ENCODE assay signal across 1 fruit fly cellular context in genomic region chr3L:15199216-15200090, dm6.
A peak's percentile ranks its signal among the peaks of the same experiment; 100 is the strongest.
TF ChIP-seq lines count a peak whose summit lies in the region.

No protein-coding gene starts in this region.

TF ChIP-seq in whole organism, embryonic, 481 proteins besides CTCF, POLR2A, EP300 and RAD21 (continued from another document and continues in another):
- TF ChIP-seq CG8089 (GFP tag; optimal IDR thresholded peaks at IDR 0.05; lab: Kevin White, UChicago) (no peak), E2f2 (GFP tag; IDR thresholded peaks at IDR 0.05; lab: Robert Waterston, UW) (no peak), CG17568 (GFP tag; optimal IDR thresholded peaks at IDR 0.05; lab: Kevin White, UChicago) (no peak), pan (optimal IDR thresholded peaks at IDR 0.05; lab: Kevin White, UChicago) (no peak), pan (GFP tag; optimal IDR thresholded peaks at IDR 0.05 in 1 of 2, IDR thresholded peaks at IDR 0.05 in 1 of 2) (peak in 1 of 2 experiments; percentile 8), Med (GFP tag; lab: Kevin White, UChicago) (no peak), pfk (GFP tag; optimal IDR thresholded peaks at IDR 0.05; lab: Kevin White, UChicago) (no peak), h (optimal IDR thresholded peaks at IDR 0.05; lab: Kevin White, UChicago) (no peak), klu (GFP tag; IDR thresholded peaks at IDR 0.05; lab: Robert Waterston, UW) (no peak), grau (tag; optimal IDR thresholded peaks at IDR 0.05; lab: Kevin White, UChicago) (peak; percentile 22), Asciz (GFP tag; optimal IDR thresholded peaks at IDR 0.05; lab: Kevin White, UChicago) (peak; percentile 11), CG4730 (GFP tag; IDR thresholded peaks at IDR 0.05; lab: Robert Waterston, UW) (peak; percentile 30; the same call in 1 of the 2 replicates), CG1233 (GFP tag; optimal IDR thresholded peaks at IDR 0.05; lab: Kevin White, UChicago) (no peak), CG10959 (GFP tag; IDR thresholded peaks at IDR 0.05; lab: Robert Waterston, UW) (0 out of 2 replicates have a peak, but pooled peaks have one; percentile 46), CG10979 (tag; optimal IDR thresholded peaks at IDR 0.05; lab: Kevin White, UChicago) (peak; percentile 71), CG7745 (tag; optimal IDR thresholded peaks at IDR 0.05; lab: Kevin White, UChicago) (no peak), Sox100B (GFP tag; optimal IDR thresholded peaks at IDR 0.05; lab: Kevin White, UChicago) (no peak), dimm (GFP tag; IDR thresholded peaks at IDR 0.05; lab: Robert Waterston, UW) (no peak), E2f1 (GFP tag; IDR thresholded peaks at IDR 0.05; lab: Robert Waterston, UW) (0 out of 2 replicates have a peak, but pooled peaks have one; percentile 23), CG10267 (tag; optimal IDR thresholded peaks at IDR 0.05; lab: Kevin White, UChicago) (peak; percentile 49), Xrp1 (GFP tag; IDR thresholded peaks at IDR 0.05; lab: Robert Waterston, UW) (peak; percentile 77), CG12236 (GFP tag; optimal IDR thresholded peaks at IDR 0.05; lab: Kevin White, UChicago) (peak; percentile 10), CG11398 (GFP tag; optimal IDR thresholded peaks at IDR 0.05; lab: Kevin White, UChicago) (no peak), CG5245 (GFP tag; optimal IDR thresholded peaks at IDR 0.05; lab: Kevin White, UChicago) (peak; percentile 20), psq (GFP tag; optimal IDR thresholded peaks at IDR 0.05; lab: Kevin White, UChicago) (no peak), ttk (GFP tag; IDR thresholded peaks at IDR 0.05; lab: Robert Waterston, UW) (no peak), Mrtf (GFP tag; IDR thresholded peaks at IDR 0.05; lab: Robert Waterston, UW) (no peak), CG8388 (GFP tag; optimal IDR thresholded peaks at IDR 0.05; lab: Kevin White, UChicago) (peak; percentile 30), disco-r (GFP tag; optimal IDR thresholded peaks at IDR 0.05; lab: Kevin White, UChicago) (no peak), CG16815 (GFP tag; optimal IDR thresholded peaks at IDR 0.05; lab: Kevin White, UChicago) (peak; percentile 53), CG12071 (GFP tag; optimal IDR thresholded peaks at IDR 0.05; lab: Kevin White, UChicago) (no peak), Gug (GFP tag; IDR thresholded peaks at IDR 0.05; lab: Robert Waterston, UW) (0 out of 4 replicates have a peak, but pooled peaks have one; percentile 3), dmrt99B (tag; optimal IDR thresholded peaks at IDR 0.05; lab: Kevin White, UChicago) (peak; percentile 25), ap (GFP tag; IDR thresholded peaks at IDR 0.05; lab: Robert Waterston, UW) (no peak), CG1603 (tag; optimal IDR thresholded peaks at IDR 0.05; lab: Kevin White, UChicago) (peak; percentile 67), Meics (GFP tag; optimal IDR thresholded peaks at IDR 0.05; lab: Kevin White, UChicago) (no peak), chm (GFP tag; IDR thresholded peaks at IDR 0.05; lab: Robert Waterston, UW) (no peak), CG17359 (tag; optimal IDR thresholded peaks at IDR 0.05; lab: Kevin White, UChicago) (peak; percentile 37), gsb-n (tag; optimal IDR thresholded peaks at IDR 0.05; lab: Kevin White, UChicago) (peak; percentile 42), HHEX (GFP tag; optimal IDR thresholded peaks at IDR 0.05; lab: Kevin White, UChicago) (no peak), ewg (GFP tag; optimal IDR thresholded peaks at IDR 0.05; lab: Kevin White, UChicago) (peak; percentile 2), CG11560 (tag; IDR thresholded peaks at IDR 0.05; lab: Robert Waterston, UW) (no peak), NC2α (GFP tag; optimal IDR thresholded peaks at IDR 0.05; lab: Kevin White, UChicago) (no peak), lbe (GFP tag; optimal IDR thresholded peaks at IDR 0.05; lab: Kevin White, UChicago) (no peak), Blimp-1 (GFP tag; optimal IDR thresholded peaks at IDR 0.05; lab: Kevin White, UChicago) (peak; percentile 52), sc (optimal IDR thresholded peaks at IDR 0.05; lab: Kevin White, UChicago) (no peak), sc (GFP tag; optimal IDR thresholded peaks at IDR 0.05; lab: Kevin White, UChicago) (peak; percentile 19), CG17328 (GFP tag; IDR thresholded peaks at IDR 0.05; lab: Robert Waterston, UW) (peak; percentile 59; the same call in 1 of the 2 replicates), CG15269 (tag; optimal IDR thresholded peaks at IDR 0.05; lab: Kevin White, UChicago) (no peak), CG2712 (tag; optimal IDR thresholded peaks at IDR 0.05; lab: Kevin White, UChicago) (peak; percentile 81), CG17361 (GFP tag; IDR thresholded peaks at IDR 0.05; lab: Robert Waterston, UW) (peak; percentile 52; the same call in 1 of the 3 replicates), CG12391 (tag; optimal IDR thresholded peaks at IDR 0.05; lab: Kevin White, UChicago) (peak; percentile 54), lola (GFP tag; optimal IDR thresholded peaks at IDR 0.05; lab: Kevin White, UChicago) (peak in 1 of 3 experiments; percentile 67), sens-2 (GFP tag; IDR thresholded peaks at IDR 0.05; lab: Robert Waterston, UW) (no peak), CG7987 (GFP tag; optimal IDR thresholded peaks at IDR 0.05; lab: Kevin White, UChicago) (no peak), CG18262 (tag; optimal IDR thresholded peaks at IDR 0.05; lab: Kevin White, UChicago) (peak; percentile 76), cas (GFP tag; IDR thresholded peaks at IDR 0.05; lab: Robert Waterston, UW) (no peak), Six4 (GFP tag; optimal IDR thresholded peaks at IDR 0.05; lab: Kevin White, UChicago) (no peak), phol (tag; optimal IDR thresholded peaks at IDR 0.05; lab: Kevin White, UChicago) (peak; percentile 61), grn (GFP tag; optimal IDR thresholded peaks at IDR 0.05; lab: Kevin White, UChicago) (peak; percentile 71), prd (optimal IDR thresholded peaks at IDR 0.05; lab: Kevin White, UChicago) (no peak), prd (GFP tag; IDR thresholded peaks at IDR 0.05; lab: Robert Waterston, UW) (peak; percentile 57; the same call in 2 of the 3 replicates), CG11723 (GFP tag; optimal IDR thresholded peaks at IDR 0.05; lab: Kevin White, UChicago) (no peak), CG2202 (tag; optimal IDR thresholded peaks at IDR 0.05; lab: Kevin White, UChicago) (peak; percentile 29), sens (GFP tag; lab: Kevin White, UChicago) (peak; percentile 93), pum (GFP tag; optimal IDR thresholded peaks at IDR 0.05; lab: Kevin White, UChicago) (peak; percentile 6), Poxn (GFP tag; IDR thresholded peaks at IDR 0.05; lab: Robert Waterston, UW) (no peak), vnd (GFP tag; IDR thresholded peaks at IDR 0.05; lab: Robert Waterston, UW; ENCODE audit: partially characterized antibody) (no peak), br (optimal IDR thresholded peaks at IDR 0.05; lab: Kevin White, UChicago) (no peak), bcd (GFP tag; optimal IDR thresholded peaks at IDR 0.05; lab: Kevin White, UChicago) (no peak), Ssrp (tag; optimal IDR thresholded peaks at IDR 0.05; lab: Kevin White, UChicago) (peak; percentile 4), CG31388 (GFP tag; optimal IDR thresholded peaks at IDR 0.05; lab: Kevin White, UChicago) (no peak), nmo (GFP tag; optimal IDR thresholded peaks at IDR 0.05; lab: Kevin White, UChicago) (peak; percentile 34), CG2678 (tag; optimal IDR thresholded peaks at IDR 0.05; lab: Kevin White, UChicago) (peak; percentile 19), sqz (GFP tag; optimal IDR thresholded peaks at IDR 0.05; lab: Kevin White, UChicago) (peak; percentile 20), Oli (tag; optimal IDR thresholded peaks at IDR 0.05; lab: Kevin White, UChicago) (peak; percentile 23), CG4360 (GFP tag; IDR thresholded peaks at IDR 0.05; lab: Robert Waterston, UW) (peak; percentile 91), ci (GFP tag; IDR thresholded peaks at IDR 0.05; lab: Robert Waterston, UW) (no peak), ind (GFP tag; optimal IDR thresholded peaks at IDR 0.05; lab: Kevin White, UChicago) (no peak), abd-A (tag; optimal IDR thresholded peaks at IDR 0.05; lab: Kevin White, UChicago) (peak; percentile 87), CG7786 (GFP tag; optimal IDR thresholded peaks at IDR 0.05; lab: Kevin White, UChicago) (no peak), CG17186 (GFP tag; optimal IDR thresholded peaks at IDR 0.05; lab: Kevin White, UChicago) (no peak), row (GFP tag; IDR thresholded peaks at IDR 0.05; lab: Robert Waterston, UW) (peak; percentile 44; the same call in 1 of the 3 replicates), Xbp1 (GFP tag; optimal IDR thresholded peaks at IDR 0.05; lab: Kevin White, UChicago) (peak; percentile 38), CG2116 (GFP tag; optimal IDR thresholded peaks at IDR 0.05; lab: Kevin White, UChicago) (no peak), bsh (GFP tag; optimal IDR thresholded peaks at IDR 0.05; lab: Kevin White, UChicago) (peak in 1 of 2 experiments; percentile 61), zf30C (GFP tag; optimal IDR thresholded peaks at IDR 0.05; lab: Kevin White, UChicago) (peak; percentile 33), jumu (GFP tag; optimal IDR thresholded peaks at IDR 0.05; lab: Kevin White, UChicago) (no peak), CG2875 (GFP tag; optimal IDR thresholded peaks at IDR 0.05; lab: Kevin White, UChicago) (peak; percentile 43), chn (GFP tag; optimal IDR thresholded peaks at IDR 0.05; lab: Kevin White, UChicago) (peak; percentile 20), otp (GFP tag; IDR thresholded peaks at IDR 0.05; lab: Robert Waterston, UW) (no peak), CG7839 (tag; optimal IDR thresholded peaks at IDR 0.05; lab: Kevin White, UChicago) (peak; percentile 34), pita (GFP tag; optimal IDR thresholded peaks at IDR 0.05; lab: Kevin White, UChicago) (no peak), Bgb (GFP tag; IDR thresholded peaks at IDR 0.05; lab: Robert Waterston, UW; ENCODE audit: partially characterized antibody) (no peak), maf-S (GFP tag; optimal IDR thresholded peaks at IDR 0.05; lab: Kevin White, UChicago) (no peak), CG4820 (GFP tag; optimal IDR thresholded peaks at IDR 0.05; lab: Kevin White, UChicago) (peak; percentile 45), CG1529 (GFP tag; optimal IDR thresholded peaks at IDR 0.05; lab: Kevin White, UChicago) (no peak), CG11504 (tag; optimal IDR thresholded peaks at IDR 0.05; lab: Kevin White, UChicago) (peak; percentile 37), CG11695 (GFP tag; IDR thresholded peaks at IDR 0.05; lab: Robert Waterston, UW) (no peak), CG17829 (tag; optimal IDR thresholded peaks at IDR 0.05; lab: Kevin White, UChicago) (peak; percentile 64), Kr (GFP tag; optimal IDR thresholded peaks at IDR 0.05; lab: Kevin White, UChicago) (peak; percentile 21), gem (tag; optimal IDR thresholded peaks at IDR 0.05; lab: Kevin White, UChicago) (peak; percentile 64), CG18764 (GFP tag; optimal IDR thresholded peaks at IDR 0.05; lab: Kevin White, UChicago) (no peak), knrl (GFP tag; IDR thresholded peaks at IDR 0.05; lab: Robert Waterston, UW; ENCODE audit: partially characterized antibody) (no peak), CG11085 (GFP tag; IDR thresholded peaks at IDR 0.05; lab: Robert Waterston, UW) (no peak), pros (GFP tag; optimal IDR thresholded peaks at IDR 0.05; lab: Kevin White, UChicago) (no peak), lmd (GFP tag; IDR thresholded peaks at IDR 0.05; lab: Robert Waterston, UW) (peak; percentile 17; the same call in 1 of the 2 replicates), CG6689 (GFP tag; IDR thresholded peaks at IDR 0.05; lab: Robert Waterston, UW) (peak; percentile 44; the same call in 1 of the 2 replicates), CG31441 (GFP tag; IDR thresholded peaks at IDR 0.05; lab: Robert Waterston, UW) (0 out of 2 replicates have a peak, but pooled peaks have one; percentile 39), vvl (GFP tag; IDR thresholded peaks at IDR 0.05; lab: Robert Waterston, UW) (peak; percentile 63), Antp (GFP tag; optimal IDR thresholded peaks at IDR 0.05; lab: Kevin White, UChicago) (no peak), CG30403 (GFP tag; optimal IDR thresholded peaks at IDR 0.05; lab: Kevin White, UChicago) (peak; percentile 5), CG4707 (GFP tag; optimal IDR thresholded peaks at IDR 0.05; lab: Kevin White, UChicago) (no peak), corto (GFP tag; optimal IDR thresholded peaks at IDR 0.05; lab: Kevin White, UChicago) (no peak), dmrt11E (tag; optimal IDR thresholded peaks at IDR 0.05; lab: Kevin White, UChicago) (peak; percentile 84), H15 (GFP tag; IDR thresholded peaks at IDR 0.05; lab: Robert Waterston, UW) (no peak), Dip2 (GFP tag; IDR thresholded peaks at IDR 0.05; lab: Robert Waterston, UW) (no peak), CG9727 (GFP tag; optimal IDR thresholded peaks at IDR 0.05; lab: Kevin White, UChicago) (peak; percentile 59), CG8359 (GFP tag; optimal IDR thresholded peaks at IDR 0.05; lab: Kevin White, UChicago; ENCODE audit: borderline replicate concordance) (peak; percentile 5), Trl (optimal IDR thresholded peaks at IDR 0.05; lab: Kevin White, UChicago) (no peak), Trl (GFP tag; optimal IDR thresholded peaks at IDR 0.05; lab: Kevin White, UChicago) (peak; percentile 27), zen (tag; optimal IDR thresholded peaks at IDR 0.05; lab: Kevin White, UChicago) (no peak), tio (GFP tag; optimal IDR thresholded peaks at IDR 0.05; lab: Kevin White, UChicago) (peak; percentile 24), CG13296 (GFP tag; optimal IDR thresholded peaks at IDR 0.05; lab: Kevin White, UChicago) (no peak), Chrac-16 (GFP tag; optimal IDR thresholded peaks at IDR 0.05; lab: Kevin White, UChicago) (peak; percentile 3), HLH3B (GFP tag; IDR thresholded peaks at IDR 0.05; lab: Robert Waterston, UW) (no peak), CG10565 (GFP tag; optimal IDR thresholded peaks at IDR 0.05; lab: Kevin White, UChicago) (no peak), CG15073 (GFP tag; optimal IDR thresholded peaks at IDR 0.05; lab: Kevin White, UChicago) (no peak), CG34376 (GFP tag; optimal IDR thresholded peaks at IDR 0.05; lab: Kevin White, UChicago) (no peak), CG9609 (GFP tag; optimal IDR thresholded peaks at IDR 0.05; lab: Kevin White, UChicago) (no peak), CG14710 (tag; optimal IDR thresholded peaks at IDR 0.05; lab: Kevin White, UChicago) (peak; percentile 48), CG15696 (tag; optimal IDR thresholded peaks at IDR 0.05; lab: Kevin White, UChicago) (peak; percentile 13), Sox102F (GFP tag; optimal IDR thresholded peaks at IDR 0.05; lab: Kevin White, UChicago) (peak; percentile 30), ems (GFP tag; optimal IDR thresholded peaks at IDR 0.05; lab: Kevin White, UChicago) (no peak), NC2β (GFP tag; optimal IDR thresholded peaks at IDR 0.05; lab: Kevin White, UChicago) (peak; percentile 20)
